Fruit fly (Drosophila melanogaster): Measurements from ENCODE around the gene Hexim.

The Hexim gene

DNA sequence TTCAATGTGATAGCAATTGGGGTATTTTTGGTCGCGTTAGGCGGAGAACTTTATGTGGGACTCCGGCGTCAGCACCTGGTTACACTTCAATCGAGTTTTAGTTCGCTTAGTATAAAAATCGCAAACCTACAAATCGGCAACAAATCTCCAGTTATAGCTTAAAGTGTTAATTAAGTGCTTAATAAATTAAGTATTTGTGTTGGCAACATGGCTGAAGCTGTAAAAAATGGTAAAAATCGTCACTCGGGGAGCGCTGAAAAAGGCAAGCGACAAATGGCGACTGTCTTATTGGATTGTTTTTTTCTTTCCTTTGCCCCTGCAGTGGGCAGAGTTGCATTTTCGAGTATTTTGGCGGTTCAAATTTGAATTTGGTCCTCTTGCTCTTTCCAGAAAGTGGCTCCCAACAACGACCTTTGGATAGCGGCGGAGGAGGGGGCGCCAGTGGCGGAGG, at the start of gene Hexim:
Gene Hexim (plus strand): TSS at position 85 of the 451 bp plus-strand sequence.
- TF ChIP-seq CG1620 (GFP tag; optimal IDR thresholded peaks at IDR 0.05) (peak; percentile 23), cnc (optimal IDR thresholded peaks at IDR 0.05) (no peak), ovo (GFP tag; optimal IDR thresholded peaks at IDR 0.05) (no peak), kay (GFP tag; ENCODE audit: borderline replicate concordance) (no peak), toe (GFP tag; optimal IDR thresholded peaks at IDR 0.05) (no peak), pad (GFP tag; optimal IDR thresholded peaks at IDR 0.05) (peak; percentile 16), CG11617 (GFP tag; optimal IDR thresholded peaks at IDR 0.05) (peak; percentile 45), bab1 (GFP tag; optimal IDR thresholded peaks at IDR 0.05) (peak; percentile 75), CG5204 (GFP tag; optimal IDR thresholded peaks at IDR 0.05) (no peak), CG14711 (tag; optimal IDR thresholded peaks at IDR 0.05) (peak; percentile 30), cic (GFP tag; optimal IDR thresholded peaks at IDR 0.05) (peak; percentile 35), Mnt (GFP tag; optimal IDR thresholded peaks at IDR 0.05) (peak; percentile 34), CG7045 (GFP tag; optimal IDR thresholded peaks at IDR 0.05) (no peak), Hr96 (GFP tag; optimal IDR thresholded peaks at IDR 0.05) (no peak), Clk (GFP tag; optimal IDR thresholded peaks at IDR 0.05) (no peak), tj (GFP tag; optimal IDR thresholded peaks at IDR 0.05) (peak; percentile 32), CG33017 (tag; optimal IDR thresholded peaks at IDR 0.05) (no peak), Crg-1 (GFP tag; optimal IDR thresholded peaks at IDR 0.05) (peak; percentile 58), CG7101 (tag; optimal IDR thresholded peaks at IDR 0.05) (peak; percentile 3), CG12768 (GFP tag; optimal IDR thresholded peaks at IDR 0.05) (peak; percentile 41)

dm6 chr3R:14622571-14622970, 36.7 kb upstream of the Hexim start:
- TF ChIP-seq CG7045 (GFP tag; optimal IDR thresholded peaks at IDR 0.05) (no peak), ovo (GFP tag; optimal IDR thresholded peaks at IDR 0.05) (no peak), kay (GFP tag; ENCODE audit: borderline replicate concordance) (no peak), bab1 (GFP tag; optimal IDR thresholded peaks at IDR 0.05) (no peak), tj (GFP tag; optimal IDR thresholded peaks at IDR 0.05) (no peak), cnc (optimal IDR thresholded peaks at IDR 0.05) (no peak), toe (GFP tag; optimal IDR thresholded peaks at IDR 0.05) (no peak), CG7101 (tag; optimal IDR thresholded peaks at IDR 0.05) (no peak), CG5204 (GFP tag; optimal IDR thresholded peaks at IDR 0.05) (no peak), cic (GFP tag; optimal IDR thresholded peaks at IDR 0.05) (no peak), CG1620 (GFP tag; optimal IDR thresholded peaks at IDR 0.05) (no peak), CG14711 (tag; optimal IDR thresholded peaks at IDR 0.05) (no peak)

DNA sequence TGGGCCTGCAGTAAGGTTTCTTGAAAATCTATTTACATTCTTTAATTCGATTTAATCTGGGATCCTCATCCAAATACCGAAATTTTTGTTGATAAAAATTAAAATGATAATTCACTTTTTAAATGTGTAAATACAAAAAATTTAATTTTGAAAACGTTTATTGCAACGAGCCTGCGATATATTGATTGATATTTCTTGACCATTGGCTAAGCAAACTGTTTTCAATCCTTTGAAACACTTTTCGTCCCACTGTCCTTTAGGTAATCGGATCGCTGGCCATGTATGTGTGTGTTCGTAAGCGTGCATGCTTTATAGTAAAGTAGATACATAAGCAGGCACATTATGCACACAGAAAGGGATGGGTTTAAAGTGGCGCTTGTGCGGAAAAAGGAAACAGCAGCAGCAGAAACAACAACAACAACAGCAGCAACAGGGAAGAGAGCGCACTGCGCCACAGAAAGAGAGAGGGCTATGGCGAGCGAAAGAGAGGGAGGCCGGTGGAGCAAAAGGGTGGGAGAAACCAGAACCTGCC, 35.1 kb upstream of the Hexim start:
- TF ChIP-seq Crg-1 (GFP tag; optimal IDR thresholded peaks at IDR 0.05) (no peak), Hr96 (GFP tag; optimal IDR thresholded peaks at IDR 0.05) (peak; percentile 41), kay (GFP tag; ENCODE audit: borderline replicate concordance) (no peak), CG33017 (tag; optimal IDR thresholded peaks at IDR 0.05) (peak; percentile 73), tj (GFP tag; optimal IDR thresholded peaks at IDR 0.05) (peak; percentile 28), CG7101 (tag; optimal IDR thresholded peaks at IDR 0.05) (peak; percentile 59), bab1 (GFP tag; optimal IDR thresholded peaks at IDR 0.05) (no peak), CG12768 (GFP tag; optimal IDR thresholded peaks at IDR 0.05) (peak; percentile 55), toe (GFP tag; optimal IDR thresholded peaks at IDR 0.05) (peak; percentile 62), CG11617 (GFP tag; optimal IDR thresholded peaks at IDR 0.05) (peak; percentile 67), Clk (GFP tag; optimal IDR thresholded peaks at IDR 0.05) (no peak), cnc (optimal IDR thresholded peaks at IDR 0.05) (no peak), CG1620 (GFP tag; optimal IDR thresholded peaks at IDR 0.05) (peak; percentile 48), pad (GFP tag; optimal IDR thresholded peaks at IDR 0.05) (peak; percentile 17), CG5204 (GFP tag; optimal IDR thresholded peaks at IDR 0.05) (peak; percentile 74), cic (GFP tag; optimal IDR thresholded peaks at IDR 0.05) (peak; percentile 21), CG7045 (GFP tag; optimal IDR thresholded peaks at IDR 0.05) (peak; percentile 76), ovo (GFP tag; optimal IDR thresholded peaks at IDR 0.05) (peak; percentile 15), CG14711 (tag; optimal IDR thresholded peaks at IDR 0.05) (peak; percentile 50), Mnt (GFP tag; optimal IDR thresholded peaks at IDR 0.05) (peak; percentile 40)

DNA sequence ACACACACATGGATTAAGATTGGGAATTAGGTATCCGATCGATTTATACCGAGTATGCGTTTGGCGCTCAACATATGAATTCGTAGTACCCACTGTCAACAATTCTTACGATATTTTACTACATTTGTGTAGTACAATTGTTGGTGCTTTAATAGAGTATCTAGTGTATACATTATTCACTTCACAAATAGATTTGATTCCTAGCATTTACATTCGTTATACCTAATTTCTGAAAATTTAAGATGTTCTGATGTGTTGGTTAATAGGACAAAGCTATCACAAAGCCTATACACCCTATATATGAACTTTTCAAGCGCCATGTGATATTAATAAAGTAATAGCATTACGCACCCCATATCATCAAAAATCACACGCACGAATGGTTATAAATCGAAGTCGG, 34.6 kb upstream of the Hexim start:
- TF ChIP-seq CG12768 (GFP tag; optimal IDR thresholded peaks at IDR 0.05) (no peak), bab1 (GFP tag; optimal IDR thresholded peaks at IDR 0.05) (no peak), ovo (GFP tag; optimal IDR thresholded peaks at IDR 0.05) (no peak), Hr96 (GFP tag; optimal IDR thresholded peaks at IDR 0.05) (no peak), CG5204 (GFP tag; optimal IDR thresholded peaks at IDR 0.05) (no peak), CG33017 (tag; optimal IDR thresholded peaks at IDR 0.05) (no peak), kay (GFP tag; ENCODE audit: borderline replicate concordance) (no peak)

DNA sequence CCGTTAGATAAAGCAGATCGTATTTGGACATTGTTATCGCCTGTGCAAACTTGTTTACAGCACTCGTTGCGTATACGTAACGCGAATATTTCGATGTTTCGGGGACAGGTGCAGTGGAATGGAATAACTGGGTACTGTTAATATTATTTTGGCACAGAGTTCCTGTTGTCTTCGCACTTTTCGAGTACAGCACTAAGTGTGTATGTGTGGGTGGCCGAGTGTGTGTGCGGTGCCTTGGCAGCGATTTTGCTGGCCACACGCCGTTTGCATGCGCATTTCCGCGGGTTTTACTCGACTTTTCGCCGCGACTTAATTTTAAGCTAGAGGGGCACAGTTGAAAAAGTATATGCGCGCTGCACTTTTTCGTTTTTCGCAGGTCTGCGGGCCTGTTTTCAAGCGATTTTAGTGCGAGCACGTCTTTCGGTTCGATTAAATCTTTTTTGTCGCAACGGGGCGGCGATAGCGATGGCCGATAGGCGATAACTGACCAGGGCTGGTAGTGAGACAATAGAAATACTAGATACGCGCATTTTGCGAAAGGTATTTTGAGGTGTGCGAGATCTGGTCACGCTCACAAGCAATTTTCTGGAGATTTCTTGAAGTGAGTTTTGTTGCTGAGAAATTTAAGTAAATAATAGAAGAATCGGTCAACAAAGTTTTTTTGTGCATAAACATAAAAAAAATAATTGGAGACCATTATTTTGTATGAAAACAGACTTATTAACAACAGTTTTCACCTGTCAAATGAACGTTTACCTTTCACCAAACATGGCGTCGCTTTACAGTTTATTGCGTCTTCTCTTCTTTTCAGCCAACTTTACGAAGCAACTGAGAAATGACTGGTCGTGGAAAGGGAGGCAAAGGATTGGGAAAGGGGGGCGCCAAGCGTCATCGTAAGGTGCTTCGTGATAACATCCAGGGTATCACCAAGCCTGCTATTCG, 33.8 kb upstream of the Hexim start, which contains the start of the genes put and His4r:
Gene put (minus strand): TSS at position 489 of the 942 bp plus-strand sequence.
Gene His4r (plus strand): TSS at position 541 of the 942 bp plus-strand sequence.
- no peak for TF ChIP-seq pad (GFP tag; optimal IDR thresholded peaks at IDR 0.05)
- TF ChIP-seq cic (GFP tag; optimal IDR thresholded peaks at IDR 0.05) = no peak
- peak; percentile 17 for TF ChIP-seq Mnt (GFP tag; optimal IDR thresholded peaks at IDR 0.05)
- no peak for TF ChIP-seq CG14711 (tag; optimal IDR thresholded peaks at IDR 0.05)
- no peak for TF ChIP-seq CG12768 (GFP tag; optimal IDR thresholded peaks at IDR 0.05)
- peak; percentile 29 for TF ChIP-seq CG7101 (tag; optimal IDR thresholded peaks at IDR 0.05)
- no peak for TF ChIP-seq CG5204 (GFP tag; optimal IDR thresholded peaks at IDR 0.05)
- no peak for TF ChIP-seq CG7045 (GFP tag; optimal IDR thresholded peaks at IDR 0.05)
- TF ChIP-seq CG11617 (GFP tag; optimal IDR thresholded peaks at IDR 0.05) = no peak
- TF ChIP-seq bab1 (GFP tag; optimal IDR thresholded peaks at IDR 0.05) = peak; percentile 33
- TF ChIP-seq kay (GFP tag; ENCODE audit: borderline replicate concordance) = peak; percentile 64
- no peak for TF ChIP-seq Clk (GFP tag; optimal IDR thresholded peaks at IDR 0.05)
- TF ChIP-seq Hr96 (GFP tag; optimal IDR thresholded peaks at IDR 0.05) = no peak
- TF ChIP-seq tj (GFP tag; optimal IDR thresholded peaks at IDR 0.05) = peak; percentile 55
- TF ChIP-seq CG1620 (GFP tag; optimal IDR thresholded peaks at IDR 0.05) = no peak
- TF ChIP-seq Crg-1 (GFP tag; optimal IDR thresholded peaks at IDR 0.05) = no peak
- TF ChIP-seq cnc (optimal IDR thresholded peaks at IDR 0.05) = no peak
- TF ChIP-seq CG33017 (tag; optimal IDR thresholded peaks at IDR 0.05) = no peak
- no peak for TF ChIP-seq ovo (GFP tag; optimal IDR thresholded peaks at IDR 0.05)
- no peak for TF ChIP-seq toe (GFP tag; optimal IDR thresholded peaks at IDR 0.05)
